Fruit fly (Drosophila melanogaster): Measurements from ENCODE around the gene CheB38a.

The CheB38a gene

dm6 chr2L:20818432-20818831 lies at the start of gene CheB38a:
TSS of gene CheB38a (minus strand) at chr2L:20818532.
- TF ChIP-seq Jarid2 (GFP tag; optimal IDR thresholded peaks at IDR 0.05) (no peak), mld (GFP tag; IDR thresholded peaks at IDR 0.05; ENCODE audit: partially characterized antibody) (no peak), sd (tag; optimal IDR thresholded peaks at IDR 0.05) (no peak), tio (GFP tag; optimal IDR thresholded peaks at IDR 0.05) (no peak), onecut (GFP tag; IDR thresholded peaks at IDR 0.05) (no peak)

DNA sequence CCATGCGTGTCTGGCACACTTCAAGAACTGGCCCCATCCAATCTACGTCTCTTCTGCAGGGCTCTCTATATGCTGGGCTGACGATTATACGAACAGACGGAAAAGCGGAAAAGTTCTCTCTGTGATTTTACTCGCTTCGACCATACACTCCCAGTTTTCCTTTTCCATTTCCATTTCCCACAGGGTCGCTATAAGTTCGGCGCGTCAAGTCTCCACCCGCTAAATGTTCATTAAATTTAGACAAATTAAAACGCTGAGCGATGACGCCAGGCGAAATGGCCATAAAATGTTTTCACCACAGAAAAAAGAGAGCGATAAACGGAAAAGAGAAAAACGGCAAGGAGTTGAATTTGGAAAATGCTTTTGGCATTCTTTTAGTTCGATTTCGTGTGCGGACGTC lies 49.0 kb upstream of the CheB38a start, which contains the start of gene CG31675:
Gene CG31675, plus strand, starts transcription at position 375 of the 400 bp plus-strand sequence.
- no peak for TF ChIP-seq CG4360 (GFP tag; IDR thresholded peaks at IDR 0.05)
- no peak for TF ChIP-seq Abd-B (GFP tag; optimal IDR thresholded peaks at IDR 0.05)
- TF ChIP-seq Dp (GFP tag; optimal IDR thresholded peaks at IDR 0.05): no peak
- peak; percentile 39 for TF ChIP-seq Med (GFP tag)
- TF ChIP-seq Trl (optimal IDR thresholded peaks at IDR 0.05): peak; percentile 8 to 41
- TF ChIP-seq Trl (GFP tag; optimal IDR thresholded peaks at IDR 0.05): no peak
- peak; percentile 73 for TF ChIP-seq Ets65A (GFP tag)
- TF ChIP-seq CG16815 (GFP tag; optimal IDR thresholded peaks at IDR 0.05): no peak
- no peak for TF ChIP-seq pb (GFP tag; optimal IDR thresholded peaks at IDR 0.05)
- TF ChIP-seq CG7745 (tag; optimal IDR thresholded peaks at IDR 0.05): no peak
- TF ChIP-seq abd-A (tag; optimal IDR thresholded peaks at IDR 0.05): peak; percentile 72
- no peak for TF ChIP-seq CG7839 (tag; optimal IDR thresholded peaks at IDR 0.05)
- peak; percentile 38 for TF ChIP-seq CG13894 (tag; optimal IDR thresholded peaks at IDR 0.05)
- no peak for TF ChIP-seq CG9609 (GFP tag; optimal IDR thresholded peaks at IDR 0.05)
- no peak for TF ChIP-seq dimm (GFP tag; IDR thresholded peaks at IDR 0.05)
- TF ChIP-seq CG1792 (GFP tag; optimal IDR thresholded peaks at IDR 0.05): no peak
- 0 out of 3 replicates have a peak, but pooled peaks have one; percentile 42 for TF ChIP-seq z (GFP tag; IDR thresholded peaks at IDR 0.05)
- no peak for TF ChIP-seq Bgb (GFP tag; IDR thresholded peaks at IDR 0.05; ENCODE audit: partially characterized antibody)
- no peak for TF ChIP-seq caup (GFP tag; optimal IDR thresholded peaks at IDR 0.05; ENCODE audit: severe bottlenecking)
- 0 out of 3 replicates have a peak, but pooled peaks have one; percentile 20 for TF ChIP-seq CG7963 (GFP tag; IDR thresholded peaks at IDR 0.05; ENCODE audit: partially characterized antibody)
- TF ChIP-seq cad (GFP tag; optimal IDR thresholded peaks at IDR 0.05): no peak
- TF ChIP-seq BtbVII (GFP tag; optimal IDR thresholded peaks at IDR 0.05): no peak
- TF ChIP-seq lbe (GFP tag; optimal IDR thresholded peaks at IDR 0.05): no peak
- no peak for TF ChIP-seq Bteb2 (GFP tag; optimal IDR thresholded peaks at IDR 0.05)
- 0 out of 3 replicates have a peak, but pooled peaks have one; percentile 11 for TF ChIP-seq CG34224 (GFP tag; IDR thresholded peaks at IDR 0.05; ENCODE audit: partially characterized antibody)
- TF ChIP-seq CG10147 (GFP tag; optimal IDR thresholded peaks at IDR 0.05): peak; percentile 16
- no peak for TF ChIP-seq ftz-f1 (GFP tag; optimal IDR thresholded peaks at IDR 0.05)
- TF ChIP-seq CG31224 (GFP tag; IDR thresholded peaks at IDR 0.05): 0 out of 2 replicates have a peak, but pooled peaks have one; percentile 6
- TF ChIP-seq CG13296 (GFP tag; optimal IDR thresholded peaks at IDR 0.05): no peak
- no peak for TF ChIP-seq dysf (GFP tag; IDR thresholded peaks at IDR 0.05)
- peak; percentile 57 for TF ChIP-seq sd (tag; optimal IDR thresholded peaks at IDR 0.05)
- no peak for TF ChIP-seq br (optimal IDR thresholded peaks at IDR 0.05)
- peak; percentile 88 for TF ChIP-seq CG12769 (tag; optimal IDR thresholded peaks at IDR 0.05)
- no peak for TF ChIP-seq pho (GFP tag; optimal IDR thresholded peaks at IDR 0.05)

DNA sequence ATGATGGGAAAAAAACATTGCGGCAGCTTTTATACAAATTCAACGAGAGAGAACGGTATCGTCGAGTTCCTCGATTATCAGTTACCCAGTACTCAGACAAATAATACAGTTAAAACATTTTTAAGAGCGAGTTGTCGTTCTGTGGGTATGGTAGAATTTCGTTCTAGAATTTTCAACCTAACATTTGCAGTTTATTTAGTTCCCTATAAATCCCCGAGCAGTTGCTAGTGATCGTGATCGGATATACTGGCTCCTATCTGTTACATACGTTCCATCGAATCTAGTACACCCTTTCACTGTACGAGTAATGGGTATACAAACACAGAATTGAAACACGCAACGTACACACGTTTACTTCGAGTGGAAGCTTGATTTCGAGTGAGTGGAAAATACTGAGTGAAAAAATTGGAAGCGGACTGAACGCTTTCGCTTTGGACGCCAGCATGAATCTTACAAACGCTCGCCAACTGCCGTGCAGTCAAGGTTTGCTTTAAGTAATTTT lies 46.5 kb upstream of the CheB38a start, which contains the start of gene CG9338:
Gene CG9338, plus strand, starts transcription at position 452 of the 502 bp plus-strand sequence.
- peak; percentile 80 for TF ChIP-seq GATAe (GFP tag; conservative IDR thresholded peaks at IDR 0.05)
- peak; percentile 89 for TF ChIP-seq CG14667 (GFP tag; IDR thresholded peaks at IDR 0.05)
- peak; percentile 13; the same call in 1 of the 3 replicates for TF ChIP-seq sr (GFP tag; IDR thresholded peaks at IDR 0.05)
- TF ChIP-seq ac (GFP tag; optimal IDR thresholded peaks at IDR 0.05): no peak
- peak; percentile 88 for TF ChIP-seq kni (GFP tag; optimal IDR thresholded peaks at IDR 0.05)
- peak; percentile 91 for TF ChIP-seq Fer3 (tag; optimal IDR thresholded peaks at IDR 0.05)
- no peak for TF ChIP-seq CkIIα-i1 (GFP tag; IDR thresholded peaks at IDR 0.05)
- peak; percentile 60 for TF ChIP-seq pros (GFP tag; optimal IDR thresholded peaks at IDR 0.05)
- TF ChIP-seq inv (GFP tag; IDR thresholded peaks at IDR 0.05; ENCODE audit: partially characterized antibody): peak; percentile 50; the same call in 1 of the 2 replicates
- peak; percentile 81 for TF ChIP-seq CG4404 (GFP tag; IDR thresholded peaks at IDR 0.05)
- peak; percentile 66; the same call in 1 of the 2 replicates for TF ChIP-seq seq (GFP tag; IDR thresholded peaks at IDR 0.05)
- TF ChIP-seq D19A (tag; optimal IDR thresholded peaks at IDR 0.05): peak; percentile 74
- peak; percentile 70 for TF ChIP-seq Atf-2 (GFP tag; optimal IDR thresholded peaks at IDR 0.05)

Data from whole organism, embryonic.